Fruit fly (Drosophila melanogaster): Measurements from ENCODE around the gene CG46441.

dm6 chr3R:20549017-20549854, 47.4 kb upstream of the CG46441 start:
- no peak for TF ChIP-seq CG8478 (optimal IDR thresholded peaks at IDR 0.05)
- TF ChIP-seq CTCF (optimal IDR thresholded peaks at IDR 0.05), result no peak

Measured in S2 (cell line).